Worm (Caenorhabditis elegans): ENCODE results near the gene wbp-11.

Gene wbp-11

DNA sequence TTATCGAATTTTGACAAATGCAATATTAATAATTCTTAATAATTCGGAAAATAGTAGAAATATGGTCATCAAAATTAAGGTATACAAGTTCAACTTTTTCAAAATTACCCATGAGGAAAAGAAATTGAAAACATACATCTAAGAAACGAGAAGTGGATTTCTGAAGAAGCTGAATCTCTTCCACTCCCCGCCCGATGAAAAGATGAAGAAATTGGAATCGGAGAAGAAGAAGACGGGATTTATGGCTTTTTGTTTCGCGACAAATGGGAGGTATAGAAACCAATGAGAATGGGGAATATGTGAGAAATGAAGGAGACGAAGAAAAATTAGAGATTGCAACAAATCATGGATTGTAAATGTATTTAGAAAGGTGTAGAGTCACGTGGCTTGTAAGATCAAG lies 30.3 kb downstream of the wbp-11 start:
- TF ChIP-seq ref-1 (GFP tag; conservative IDR thresholded peaks at IDR 0.05): no peak
- no peak for TF ChIP-seq tab-1 (GFP tag; IDR thresholded peaks at IDR 0.05)
- no peak for TF ChIP-seq klf-2 (GFP tag; conservative IDR thresholded peaks at IDR 0.05)
- TF ChIP-seq med-1 (GFP tag; optimal IDR thresholded peaks at IDR 0.05; ENCODE audit: insufficient read depth): no peak
- TF ChIP-seq T22C8.4 (GFP tag; IDR thresholded peaks at IDR 0.05): no peak
- no peak for TF ChIP-seq flt-1 (GFP tag; IDR thresholded peaks at IDR 0.05)
- TF ChIP-seq cog-1 (tag; optimal IDR thresholded peaks at IDR 0.05): no peak
- TF ChIP-seq ztf-23 (GFP tag; IDR thresholded peaks at IDR 0.05): no peak
- no peak for TF ChIP-seq ztf-29 (GFP tag; IDR thresholded peaks at IDR 0.05)

ce11 chrII:10203765-10204164 lies 31.0 kb downstream of the wbp-11 start:
- TF ChIP-seq klf-2 (GFP tag; conservative IDR thresholded peaks at IDR 0.05) (no peak), flt-1 (GFP tag; IDR thresholded peaks at IDR 0.05) (no peak), cog-1 (tag; optimal IDR thresholded peaks at IDR 0.05) (no peak), ztf-29 (GFP tag; IDR thresholded peaks at IDR 0.05) (no peak), ref-1 (GFP tag; conservative IDR thresholded peaks at IDR 0.05) (no peak), med-1 (GFP tag; optimal IDR thresholded peaks at IDR 0.05; ENCODE audit: insufficient read depth) (no peak), ztf-23 (GFP tag; IDR thresholded peaks at IDR 0.05) (no peak)

DNA sequence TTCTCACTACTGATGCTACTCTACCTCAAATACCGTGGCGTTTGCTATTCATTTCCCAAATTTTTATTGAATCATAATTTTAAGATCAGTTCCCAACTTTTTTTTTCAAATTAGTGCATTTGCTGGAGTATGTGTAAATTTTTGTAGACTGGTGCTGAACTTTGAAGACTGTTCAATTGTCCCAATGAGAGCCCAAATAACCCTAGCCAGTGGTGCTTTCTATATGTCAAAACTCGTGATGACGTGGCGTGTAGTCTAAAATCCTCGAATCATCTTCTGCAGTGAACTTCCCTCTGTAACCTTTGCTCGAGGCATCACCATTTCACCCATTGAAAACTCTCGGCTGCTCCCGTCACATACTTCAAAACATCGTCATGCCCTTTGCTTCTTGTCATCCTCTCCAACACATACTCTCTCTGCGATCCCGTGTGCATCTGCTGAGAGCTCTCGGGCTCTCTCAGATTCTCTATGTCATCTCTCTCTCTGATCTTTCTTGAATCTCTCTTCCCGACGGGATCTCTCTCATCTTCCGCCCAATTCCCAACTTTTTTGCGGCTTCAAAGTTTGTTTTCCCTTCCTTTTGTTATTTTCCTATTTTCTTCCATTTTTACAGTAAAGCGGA lies 31.8 kb downstream of the wbp-11 start:
- TF ChIP-seq cog-1 (tag; optimal IDR thresholded peaks at IDR 0.05) (no peak), ref-1 (GFP tag; conservative IDR thresholded peaks at IDR 0.05) (no peak), ztf-23 (GFP tag; IDR thresholded peaks at IDR 0.05) (no peak), med-1 (GFP tag; optimal IDR thresholded peaks at IDR 0.05; ENCODE audit: insufficient read depth) (no peak), klf-2 (GFP tag; conservative IDR thresholded peaks at IDR 0.05) (no peak), ztf-29 (GFP tag; IDR thresholded peaks at IDR 0.05) (no peak), T22C8.4 (GFP tag; IDR thresholded peaks at IDR 0.05) (no peak), flt-1 (GFP tag; IDR thresholded peaks at IDR 0.05) (no peak), tab-1 (GFP tag; IDR thresholded peaks at IDR 0.05) (no peak)

DNA sequence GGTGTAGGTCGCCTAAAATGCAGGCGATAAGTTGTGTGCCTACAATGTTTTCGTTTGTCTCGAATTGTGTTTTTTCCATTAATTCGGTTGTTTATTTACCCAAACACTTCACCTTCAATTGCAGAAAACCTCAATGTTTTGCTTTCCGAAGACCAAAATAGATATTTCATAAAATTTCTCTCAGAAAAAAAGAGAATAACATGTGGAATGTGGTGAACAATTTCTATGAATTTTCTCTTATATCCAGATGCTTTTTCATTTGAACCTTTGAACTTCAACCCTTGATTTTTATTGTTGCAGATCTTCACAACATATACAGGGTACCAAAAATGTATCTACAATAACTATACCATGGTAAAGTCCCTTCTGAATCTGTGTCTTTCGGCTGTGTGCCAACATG lies 33.7 kb downstream of the wbp-11 start, which contains the start of gene T01E8.1:
Gene T01E8.1, plus strand, starts transcription at position 301 of the 400 bp plus-strand sequence.
- no peak for TF ChIP-seq cog-1 (tag; optimal IDR thresholded peaks at IDR 0.05)
- TF ChIP-seq flt-1 (GFP tag; IDR thresholded peaks at IDR 0.05): no peak
- no peak for TF ChIP-seq ztf-23 (GFP tag; IDR thresholded peaks at IDR 0.05)
- no peak for TF ChIP-seq ref-1 (GFP tag; conservative IDR thresholded peaks at IDR 0.05)

DNA sequence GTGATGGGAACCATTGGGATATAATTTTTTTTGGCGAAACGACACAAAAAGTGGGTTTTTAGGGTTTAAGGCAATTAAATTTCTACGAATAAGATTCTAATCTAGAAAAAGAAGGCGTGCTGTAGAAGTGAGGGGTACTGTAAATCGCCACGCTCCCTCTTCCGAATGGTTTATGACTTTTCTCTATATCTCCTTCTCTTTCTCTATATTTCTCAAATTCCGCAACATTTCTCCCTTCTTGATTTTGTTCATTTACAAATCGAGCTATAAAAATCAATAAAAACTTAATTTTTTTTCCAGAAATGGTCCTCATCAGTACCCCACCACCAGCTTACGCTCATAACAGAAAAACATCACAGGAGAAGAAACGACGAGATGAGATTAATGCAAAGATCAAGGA lies 45.4 kb downstream of the wbp-11 start, which contains the start of gene ref-1:
Gene ref-1, plus strand, starts transcription at position 301 of the 400 bp plus-strand sequence.
- no peak for TF ChIP-seq ztf-23 (GFP tag; IDR thresholded peaks at IDR 0.05)
- no peak for TF ChIP-seq klf-2 (GFP tag; conservative IDR thresholded peaks at IDR 0.05)

DNA sequence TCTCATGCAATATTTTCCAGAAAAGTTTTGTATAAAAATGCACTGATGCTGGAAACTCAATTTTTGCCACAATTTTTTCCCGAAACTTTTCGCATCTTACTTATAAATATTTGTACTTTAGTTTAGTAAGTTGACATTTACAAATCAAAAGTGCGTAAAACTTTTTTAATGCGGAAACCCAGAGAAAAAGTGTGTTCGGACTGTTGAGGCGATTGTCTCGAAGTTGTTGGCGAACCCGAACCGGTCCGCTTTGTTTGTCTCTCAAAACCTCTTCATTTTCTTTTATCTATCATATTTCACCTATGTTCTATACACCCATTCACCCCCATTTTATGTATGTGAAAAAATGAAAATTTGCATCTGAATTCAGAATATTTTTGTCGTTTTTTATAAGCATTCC lies 47.9 kb downstream of the wbp-11 start:
- TF ChIP-seq flt-1 (GFP tag; IDR thresholded peaks at IDR 0.05): no peak
- no peak for TF ChIP-seq ztf-23 (GFP tag; IDR thresholded peaks at IDR 0.05)
- no peak for TF ChIP-seq ztf-29 (GFP tag; IDR thresholded peaks at IDR 0.05)
- no peak for TF ChIP-seq klf-2 (GFP tag; conservative IDR thresholded peaks at IDR 0.05)
- no peak for TF ChIP-seq ref-1 (GFP tag; conservative IDR thresholded peaks at IDR 0.05)
- no peak for TF ChIP-seq tab-1 (GFP tag; IDR thresholded peaks at IDR 0.05)
- no peak for TF ChIP-seq cog-1 (tag; optimal IDR thresholded peaks at IDR 0.05)
- TF ChIP-seq T22C8.4 (GFP tag; IDR thresholded peaks at IDR 0.05): no peak
- TF ChIP-seq med-1 (GFP tag; optimal IDR thresholded peaks at IDR 0.05; ENCODE audit: insufficient read depth): no peak

- TF ChIP-seq tab-1 (GFP tag; IDR thresholded peaks at IDR 0.05): no peak
- TF ChIP-seq klf-2 (GFP tag; conservative IDR thresholded peaks at IDR 0.05): no peak
- no peak for TF ChIP-seq ref-1 (GFP tag; conservative IDR thresholded peaks at IDR 0.05)
- TF ChIP-seq ztf-23 (GFP tag; IDR thresholded peaks at IDR 0.05): no peak
- TF ChIP-seq med-1 (GFP tag; optimal IDR thresholded peaks at IDR 0.05; ENCODE audit: insufficient read depth): no peak
- no peak for TF ChIP-seq ztf-29 (GFP tag; IDR thresholded peaks at IDR 0.05)
- TF ChIP-seq cog-1 (tag; optimal IDR thresholded peaks at IDR 0.05): no peak
- no peak for TF ChIP-seq flt-1 (GFP tag; IDR thresholded peaks at IDR 0.05)
- TF ChIP-seq T22C8.4 (GFP tag; IDR thresholded peaks at IDR 0.05): no peak
Observed at ce11 chrII:10221627-10222026, 48.9 kb downstream of the wbp-11 start.

DNA sequence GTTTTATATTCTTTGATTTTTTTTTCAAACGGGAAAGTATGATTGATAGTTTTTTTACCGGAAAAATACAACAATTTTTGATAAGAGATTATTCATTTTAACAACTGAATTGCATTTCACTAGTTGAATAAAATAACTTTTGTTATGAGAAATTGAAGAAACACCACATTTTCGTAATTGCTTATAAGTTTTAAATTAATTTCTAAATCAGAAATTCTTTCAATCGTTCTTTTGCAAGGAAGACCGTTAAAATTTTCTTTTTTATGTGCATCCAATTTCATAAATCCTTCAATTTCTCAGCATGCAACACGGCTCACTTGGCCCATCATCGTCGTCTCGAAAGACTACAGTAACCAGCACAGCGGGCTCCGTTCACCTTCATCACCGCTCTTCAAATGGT lies 49.9 kb downstream of the wbp-11 start, which contains the start of gene plc-3:
Gene plc-3, plus strand, starts transcription at position 301 of the 400 bp plus-strand sequence.
- no peak for TF ChIP-seq ztf-23 (GFP tag; IDR thresholded peaks at IDR 0.05)
- TF ChIP-seq cog-1 (tag; optimal IDR thresholded peaks at IDR 0.05): no peak
- no peak for TF ChIP-seq ztf-29 (GFP tag; IDR thresholded peaks at IDR 0.05)
- no peak for TF ChIP-seq T22C8.4 (GFP tag; IDR thresholded peaks at IDR 0.05)
- no peak for TF ChIP-seq med-1 (GFP tag; optimal IDR thresholded peaks at IDR 0.05; ENCODE audit: insufficient read depth)
- no peak for TF ChIP-seq tab-1 (GFP tag; IDR thresholded peaks at IDR 0.05)
- TF ChIP-seq klf-2 (GFP tag; conservative IDR thresholded peaks at IDR 0.05): no peak
- no peak for TF ChIP-seq ref-1 (GFP tag; conservative IDR thresholded peaks at IDR 0.05)
- TF ChIP-seq flt-1 (GFP tag; IDR thresholded peaks at IDR 0.05): no peak

Data from whole organism, midembryonic.